Worm (Caenorhabditis elegans) whole organism, late embryonic: ENCODE measurements around the gene aaim-1.

Experiments used
- C08G9.2 ChIP-seq: sonication (generic microtip); optimal IDR thresholded peaks from 2 replicates; lab custom pipeline; 2016; ENCODE audit warnings: mild to moderate bottlenecking, missing genetic modification characterization, moderate library complexity, missing compliant biosample characterization
- C38D4.7 ChIP-seq: fragments of 200-800 bp; sonication (Bioruptor generic); optimal IDR thresholded peaks from 2 replicates; lab custom pipeline; 2018; ENCODE audit warnings: mild to moderate bottlenecking, missing genetic modification characterization, moderate library complexity, missing compliant biosample characterization
- F13H6.1 ChIP-seq: sonication (generic microtip); optimal IDR thresholded peaks from 2 replicates; lab custom pipeline; 2016; ENCODE audit warnings: missing genetic modification characterization, missing compliant biosample characterization
- K09A11.1 ChIP-seq: sonication (generic microtip); optimal IDR thresholded peaks from 2 replicates; lab custom pipeline; 2017; ENCODE audit warnings: antibody characterized with exemption, mild to moderate bottlenecking, missing genetic modification characterization, missing compliant biosample characterization; ENCODE audit not compliant: insufficient read depth
- Y22D7AL.16 ChIP-seq: sonication (generic microtip); optimal IDR thresholded peaks from 2 replicates; lab custom pipeline; 2016; ENCODE audit warnings: missing genetic modification characterization, missing compliant biosample characterization
- ceh-18 ChIP-seq: sonication (generic microtip); optimal IDR thresholded peaks from 2 replicates; lab custom pipeline; 2016; ENCODE audit warnings: missing genetic modification characterization, missing compliant biosample characterization
- ceh-19 ChIP-seq: fragments of 200-800 bp; sonication (Bioruptor generic); optimal IDR thresholded peaks from 2 replicates; lab custom pipeline; 2018; ENCODE audit warnings: mild to moderate bottlenecking, missing genetic modification characterization, missing compliant biosample characterization
- ceh-22 ChIP-seq: sonication (generic microtip); optimal IDR thresholded peaks from 2 replicates; lab custom pipeline; 2017; ENCODE audit warnings: missing biosample characterization, missing genetic modification characterization
- ceh-45 ChIP-seq: fragments of 200-800 bp; sonication (Bioruptor generic); IDR thresholded peaks from 2 replicates; pipeline ENCODE4 v1.3.6; 2022; ENCODE audit warnings: missing genetic modification reagents, missing genetic modification characterization, missing compliant biosample characterization
- ceh-48 ChIP-seq: sonication (generic microtip); optimal IDR thresholded peaks from 2 replicates; lab custom pipeline; 2016; ENCODE audit warnings: missing genetic modification characterization, inconsistent platforms, missing compliant biosample characterization
- ceh-6 ChIP-seq: fragments of 200-800 bp; sonication (Bioruptor generic); optimal IDR thresholded peaks from 2 replicates; lab custom pipeline; 2018; ENCODE audit warnings: mild to moderate bottlenecking, missing genetic modification characterization, missing compliant biosample characterization
- dmd-4 ChIP-seq: sonication (generic microtip); optimal IDR thresholded peaks from 2 replicates; lab custom pipeline; 2016; ENCODE audit warnings: borderline replicate concordance, missing genetic modification characterization, missing compliant biosample characterization
- elt-2 ChIP-seq: sonication (generic microtip); optimal IDR thresholded peaks from 2 replicates; lab custom pipeline; 2016; ENCODE audit warnings: missing genetic modification reagents, missing genetic modification characterization, missing compliant biosample characterization
- eyg-1 ChIP-seq: sonication (generic microtip); optimal IDR thresholded peaks from 2 replicates; lab custom pipeline; 2016; ENCODE audit warnings: missing genotype, missing genetic modification characterization, missing compliant biosample characterization
- fax-1 ChIP-seq: sonication (generic microtip); optimal IDR thresholded peaks from 2 replicates; lab custom pipeline; 2016; ENCODE audit warnings: missing genotype, missing genetic modification characterization, missing compliant biosample characterization
- fkh-10 ChIP-seq: fragments of 150-350 bp; optimal IDR thresholded peaks from 2 replicates; lab custom pipeline; 2014; ENCODE audit warnings: missing biosample characterization, missing genetic modification reagents, missing genetic modification characterization
- fkh-6 ChIP-seq: sonication (generic microtip); optimal IDR thresholded peaks from 2 replicates; lab custom pipeline; 2016; ENCODE audit warnings: missing genetic modification characterization, missing compliant biosample characterization
- hlh-13 ChIP-seq: fragments of 200-800 bp; sonication (Bioruptor generic); optimal IDR thresholded peaks from 2 replicates; lab custom pipeline; 2018; ENCODE audit warnings: mild to moderate bottlenecking, missing genetic modification characterization, missing compliant biosample characterization
- hlh-30 ChIP-seq: sonication (generic microtip); optimal IDR thresholded peaks from 2 replicates; lab custom pipeline; 2017; ENCODE audit warnings: antibody characterized with exemption, missing genetic modification characterization, missing compliant biosample characterization; ENCODE audit not compliant: insufficient read depth
- hlh-8 ChIP-seq: sonication (generic microtip); optimal IDR thresholded peaks from 2 replicates; lab custom pipeline; 2016; ENCODE audit warnings: missing genotype, missing genetic modification characterization, missing compliant biosample characterization
- lin-11 ChIP-seq: fragments of 200-800 bp; sonication (Bioruptor generic); optimal IDR thresholded peaks from 2 replicates; lab custom pipeline; 2018; ENCODE audit warnings: mild to moderate bottlenecking, missing genetic modification characterization, missing compliant biosample characterization
- madf-2 ChIP-seq: sonication (generic microtip); optimal IDR thresholded peaks from 2 replicates; lab custom pipeline; 2017; ENCODE audit warnings: missing genetic modification characterization, missing compliant biosample characterization
- mec-3 ChIP-seq: sonication (generic microtip); optimal IDR thresholded peaks from 2 replicates; lab custom pipeline; 2016; ENCODE audit warnings: borderline replicate concordance, missing genetic modification characterization, missing compliant biosample characterization
- nfya-1 ChIP-seq: sonication (generic microtip); optimal IDR thresholded peaks from 2 replicates; lab custom pipeline; 2017; ENCODE audit warnings: missing genetic modification characterization, mild to moderate bottlenecking, missing compliant biosample characterization, antibody characterized with exemption, moderate library complexity
- nhr-11 ChIP-seq: fragments of 150-350 bp; optimal IDR thresholded peaks from 2 replicates; lab custom pipeline; 2014; ENCODE audit warnings: missing biosample characterization, missing genetic modification characterization
- nhr-232 ChIP-seq: sonication (generic microtip); optimal IDR thresholded peaks from 2 replicates; lab custom pipeline; 2016; ENCODE audit warnings: missing genetic modification characterization, missing compliant biosample characterization
- npax-4 ChIP-seq: sonication (generic microtip); optimal IDR thresholded peaks from 2 replicates; lab custom pipeline; 2016; ENCODE audit warnings: missing genetic modification characterization, missing compliant biosample characterization
- pag-3 ChIP-seq: sonication (generic microtip); optimal IDR thresholded peaks from 2 replicates; lab custom pipeline; 2016; ENCODE audit warnings: missing compliant biosample characterization, missing genetic modification characterization, borderline replicate concordance
- pax-1 ChIP-seq: fragments of 150-350 bp; optimal IDR thresholded peaks from 2 replicates; lab custom pipeline; 2014; ENCODE audit warnings: missing biosample characterization, missing genetic modification characterization
- pha-2 ChIP-seq: sonication (generic microtip); optimal IDR thresholded peaks from 2 replicates; lab custom pipeline; 2017; ENCODE audit warnings: mild to moderate bottlenecking, missing genetic modification characterization, missing compliant biosample characterization
- pha-4 ChIP-seq: fragments of 150-350 bp; optimal IDR thresholded peaks from 2 replicates; lab custom pipeline; 2018; ENCODE audit warnings: missing biosample characterization, missing genetic modification reagents, missing genetic modification characterization
- rnt-1 ChIP-seq: sonication (generic microtip); optimal IDR thresholded peaks from 2 replicates; lab custom pipeline; 2016; ENCODE audit warnings: missing genetic modification characterization, missing compliant biosample characterization
- sdc-2 ChIP-seq: sonication (generic microtip); optimal IDR thresholded peaks from 2 replicates; lab custom pipeline; 2016; ENCODE audit warnings: missing genotype, missing genetic modification characterization, missing compliant biosample characterization
- sox-2 ChIP-seq: fragments of 200-800 bp; sonication (Bioruptor generic); IDR thresholded peaks from 2 replicates; pipeline ENCODE4 v1.3.6; 2022; ENCODE audit warnings: missing genetic modification reagents, missing genetic modification characterization, missing compliant biosample characterization
- sox-4 ChIP-seq: sonication (generic microtip); optimal IDR thresholded peaks from 2 replicates; lab custom pipeline; 2017; ENCODE audit warnings: mild to moderate bottlenecking, missing genetic modification characterization, inconsistent platforms, missing compliant biosample characterization
- ttx-3 ChIP-seq: sonication (generic microtip); optimal IDR thresholded peaks from 2 replicates; lab custom pipeline; 2016; ENCODE audit warnings: missing genetic modification reagents, missing genetic modification characterization, missing compliant biosample characterization
- unc-42 ChIP-seq: sonication (generic microtip); optimal IDR thresholded peaks from 2 replicates; lab custom pipeline; 2016; ENCODE audit warnings: missing genotype, missing genetic modification characterization, missing compliant biosample characterization
- unc-86 ChIP-seq: sonication (generic microtip); optimal IDR thresholded peaks from 2 replicates; lab custom pipeline; 2016; ENCODE audit warnings: missing genetic modification characterization, missing compliant biosample characterization
- zip-5 ChIP-seq: sonication (generic microtip); optimal IDR thresholded peaks from 2 replicates; lab custom pipeline; 2016; ENCODE audit warnings: missing genetic modification characterization, missing compliant biosample characterization
- ztf-16 ChIP-seq: sonication (generic microtip); optimal IDR thresholded peaks from 2 replicates; lab custom pipeline; 2017; ENCODE audit warnings: missing genetic modification characterization, missing compliant biosample characterization

Gene aaim-1

DNA sequence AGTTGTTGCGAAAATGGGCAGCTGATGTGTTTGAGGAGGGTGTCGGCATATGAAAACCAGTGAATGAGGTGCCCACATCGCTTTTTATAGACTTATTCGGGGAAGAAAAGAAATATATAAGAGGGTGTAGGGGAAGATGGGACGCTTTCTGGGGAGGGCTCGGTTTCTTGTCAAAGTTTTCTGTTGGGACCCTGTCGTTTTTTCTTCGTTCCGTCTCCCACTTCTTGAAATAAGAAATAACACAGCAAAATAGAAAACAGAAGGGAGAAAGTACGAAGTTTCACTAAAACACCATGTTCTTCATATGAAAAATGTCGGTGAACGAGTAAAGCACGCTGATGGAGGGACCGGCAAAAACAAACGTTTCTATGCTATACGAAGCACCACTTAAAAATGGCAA is 7.4 kb upstream of the aaim-1 start, which contains the start of gene dop-3:
dop-3 (minus strand) TSS at position 101 of the 400 bp plus-strand sequence.
- TF ChIP-seq fkh-6 (tag; lab: Kevin White, UChicago), result no peak
- TF ChIP-seq pha-2 (tag; lab: Kevin White, UChicago), result no peak
- TF ChIP-seq pax-1 (tag; lab: Kevin White, UChicago), result no peak
- TF ChIP-seq ceh-18 (tag; lab: Kevin White, UChicago), result no peak
- no peak for TF ChIP-seq fkh-10
- no peak for TF ChIP-seq ttx-3 (tag; lab: Kevin White, UChicago)
- TF ChIP-seq nfya-1, result no peak
- no peak for TF ChIP-seq madf-2 (tag; lab: Kevin White, UChicago)
- TF ChIP-seq pag-3 (tag; lab: Kevin White, UChicago), result no peak
- no peak for TF ChIP-seq sox-2 (GFP tag; lab: Robert Waterston, UW)
- no peak for TF ChIP-seq npax-4

DNA sequence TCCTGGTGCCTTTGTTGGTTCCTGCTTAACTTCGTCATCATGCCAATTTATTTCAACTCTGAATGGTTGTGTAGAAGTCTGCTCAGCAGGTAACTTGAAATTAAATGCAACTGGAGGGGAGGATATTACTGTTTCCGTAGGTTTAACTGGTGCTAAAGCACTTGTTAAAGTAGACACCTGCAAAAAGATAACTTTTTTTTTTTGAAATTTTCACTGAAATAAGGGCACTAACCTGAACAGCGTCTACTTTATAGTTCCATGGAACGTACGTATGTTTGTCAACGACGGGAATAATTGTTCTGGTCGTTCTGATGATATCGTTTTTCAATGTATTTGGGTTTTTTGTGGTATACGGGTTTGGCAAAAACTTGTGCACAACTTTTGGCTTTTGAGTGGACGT is 1.7 kb downstream of the aaim-1 start:
- no peak for TF ChIP-seq ceh-22 (tag; lab: Kevin White, UChicago)
- TF ChIP-seq sox-4 (tag; lab: Kevin White, UChicago), result no peak
- no peak for TF ChIP-seq ceh-19 (GFP tag; lab: Kevin White, UChicago)
- TF ChIP-seq F13H6.1 (tag; lab: Kevin White, UChicago), result no peak
- no peak for TF ChIP-seq ceh-6 (GFP tag; lab: Kevin White, UChicago)
- no peak for TF ChIP-seq elt-2 (tag; lab: Kevin White, UChicago)
- TF ChIP-seq pha-4 (tag; lab: Kevin White, UChicago), result no peak
- no peak for TF ChIP-seq rnt-1 (tag; lab: Kevin White, UChicago)
- TF ChIP-seq K09A11.1 (tag; lab: Kevin White, UChicago), result no peak
- TF ChIP-seq mec-3 (tag; lab: Kevin White, UChicago), result no peak
- TF ChIP-seq unc-42 (tag; lab: Kevin White, UChicago), result no peak
- no peak for TF ChIP-seq nhr-232 (tag; lab: Kevin White, UChicago)
- TF ChIP-seq nhr-11 (tag; lab: Kevin White, UChicago), result no peak
- no peak for TF ChIP-seq dmd-4
- no peak for TF ChIP-seq C38D4.7 (GFP tag; lab: Kevin White, UChicago)
- TF ChIP-seq sdc-2 (tag; lab: Kevin White, UChicago), result no peak
- no peak for TF ChIP-seq fax-1 (tag; lab: Kevin White, UChicago)
- TF ChIP-seq unc-86 (tag; lab: Kevin White, UChicago), result no peak
- TF ChIP-seq eyg-1 (tag; lab: Kevin White, UChicago), result no peak
- TF ChIP-seq Y22D7AL.16, result no peak

- TF ChIP-seq lin-11 (tag; lab: Kevin White, UChicago) (no peak), sdc-2 (tag; lab: Kevin White, UChicago) (no peak), ceh-48 (tag; lab: Kevin White, UChicago) (no peak), hlh-8 (no peak), hlh-13 (no peak), ceh-45 (GFP tag; lab: Robert Waterston, UW) (no peak), ceh-19 (GFP tag; lab: Kevin White, UChicago) (no peak), ttx-3 (tag; lab: Kevin White, UChicago) (no peak), Y22D7AL.16 (no peak), ztf-16 (no peak), F13H6.1 (tag; lab: Kevin White, UChicago) (no peak), C08G9.2 (tag; lab: Kevin White, UChicago) (no peak), fkh-6 (tag; lab: Kevin White, UChicago) (no peak), nhr-11 (tag; lab: Kevin White, UChicago) (no peak), unc-86 (tag; lab: Kevin White, UChicago) (no peak), ceh-18 (tag; lab: Kevin White, UChicago) (no peak), hlh-30 (tag; lab: Kevin White, UChicago) (no peak), zip-5 (tag; lab: Kevin White, UChicago) (no peak)
These were observed 8.6 kb downstream of the aaim-1 start for ce11 chrX:6553634-6554033.
